Fruit fly (Drosophila melanogaster) whole organism, prepupa: Measurements from ENCODE around the gene Gnmt.

Source experiments
- CG1621 ChIP-seq: fragments of 200-800 bp; sonication (Bioruptor generic); optimal IDR thresholded peaks from 3 replicates; lab custom pipeline; 2018; ENCODE audit warnings: missing biosample characterization, mild to moderate bottlenecking, missing genetic modification characterization
- CG32006 ChIP-seq: fragments of 200-800 bp; sonication (Bioruptor generic); optimal IDR thresholded peaks from 3 replicates; lab custom pipeline; 2017; ENCODE audit warnings: missing biosample characterization, mild to moderate bottlenecking, missing genetic modification characterization
- CG3919 ChIP-seq: fragments of 200-800 bp; sonication (Bioruptor generic); optimal IDR thresholded peaks from 3 replicates; lab custom pipeline; 2016; ENCODE audit warnings: missing biosample characterization, missing genetic modification characterization
- CG6276 ChIP-seq: fragments of 200-800 bp; sonication (Bioruptor generic); optimal IDR thresholded peaks from 2 replicates; lab custom pipeline; 2017; ENCODE audit warnings: missing biosample characterization, mild to moderate bottlenecking, missing genetic modification characterization
- CG7368 ChIP-seq: fragments of 200-800 bp; sonication (Bioruptor generic); optimal IDR thresholded peaks from 3 replicates; lab custom pipeline; 2016; ENCODE audit warnings: missing biosample characterization, missing genetic modification characterization
- Gug ChIP-seq: fragments of 200-800 bp; sonication (Bioruptor generic); IDR thresholded peaks from 2 replicates; pipeline ENCODE4 v1.3.6; 2022; ENCODE audit warnings: missing biosample characterization, missing genetic modification characterization
- OdsH ChIP-seq: fragments of 200-800 bp; sonication (Bioruptor generic); optimal IDR thresholded peaks from 3 replicates; lab custom pipeline; 2016; ENCODE audit warnings: missing biosample characterization, missing genetic modification characterization
- Sox102F ChIP-seq: fragments of 200-800 bp; sonication (Bioruptor generic); optimal IDR thresholded peaks from 2 replicates; lab custom pipeline; 2016; ENCODE audit warnings: missing biosample characterization, mild to moderate bottlenecking, missing genetic modification characterization
- achi ChIP-seq: fragments of 200-800 bp; sonication (Bioruptor generic); optimal IDR thresholded peaks from 3 replicates; lab custom pipeline; 2016; ENCODE audit warnings: missing biosample characterization, missing genetic modification characterization
- dac ChIP-seq: fragments of 200-800 bp; sonication (Bioruptor generic); optimal IDR thresholded peaks from 2 replicates; lab custom pipeline; 2017; ENCODE audit warnings: missing biosample characterization, mild to moderate bottlenecking, missing genetic modification characterization
- eg ChIP-seq: fragments of 200-800 bp; sonication (Bioruptor generic); IDR thresholded peaks from 3 replicates; pipeline ENCODE4 v1.3.6; 2022; ENCODE audit warnings: missing biosample characterization, missing genetic modification characterization
- net ChIP-seq: fragments of 200-800 bp; sonication (Bioruptor generic); optimal IDR thresholded peaks from 3 replicates; lab custom pipeline; 2016; ENCODE audit warnings: missing biosample characterization, missing genetic modification characterization
- pdm3 ChIP-seq: fragments of 200-800 bp; sonication (Bioruptor generic); optimal IDR thresholded peaks from 3 replicates; lab custom pipeline; 2016; ENCODE audit warnings: missing biosample characterization, missing genetic modification characterization
- topi ChIP-seq: fragments of 200-800 bp; sonication (Bioruptor generic); optimal IDR thresholded peaks from 3 replicates; lab custom pipeline; 2016; ENCODE audit warnings: missing biosample characterization, missing genetic modification characterization

DNA sequence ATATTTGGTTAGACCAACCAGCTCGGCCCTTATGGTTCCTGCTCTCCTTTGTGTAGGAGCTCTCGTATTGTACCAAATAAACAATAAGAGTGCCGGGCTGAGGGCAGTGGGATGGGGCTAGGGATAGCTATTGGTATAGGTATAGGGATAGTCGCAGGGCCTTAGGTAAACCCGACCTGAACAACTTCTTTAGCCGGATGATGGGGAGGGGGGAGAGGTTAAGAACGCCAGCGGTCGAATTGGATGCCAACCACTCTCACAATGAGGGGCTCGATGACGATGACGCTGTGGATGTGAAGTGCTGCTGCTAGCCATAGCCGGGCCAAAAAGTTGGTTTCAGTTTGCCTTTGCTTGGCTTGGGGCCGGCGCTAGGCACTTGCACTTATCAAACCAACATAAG, 27.1 kb upstream of the Gnmt start:
- TF ChIP-seq eg (GFP tag; lab: Robert Waterston, UW) (no peak), pdm3 (GFP tag; lab: Kevin White, UChicago) (no peak), achi (GFP tag; lab: Kevin White, UChicago) (no peak), CG3919 (GFP tag; lab: Kevin White, UChicago) (no peak), CG32006 (GFP tag; lab: Kevin White, UChicago) (no peak), dac (GFP tag; lab: Kevin White, UChicago) (no peak), OdsH (no peak), Sox102F (no peak), net (GFP tag; lab: Kevin White, UChicago) (no peak), CG1621 (tag; lab: Kevin White, UChicago) (no peak), topi (GFP tag; lab: Kevin White, UChicago) (no peak), CG6276 (GFP tag; lab: Kevin White, UChicago) (no peak), CG7368 (no peak), Gug (GFP tag; lab: Robert Waterston, UW) (no peak)
